Worm (Caenorhabditis elegans) whole organism, late embryonic: ENCODE data around the gene sqst-3.

Experiments
- F13H6.1 ChIP-seq: sonication (generic microtip); optimal IDR thresholded peaks from 2 replicates; lab custom pipeline; 2016; ENCODE audit warnings: missing genetic modification characterization, missing compliant biosample characterization
- K02D7.2 ChIP-seq: sonication (generic microtip); optimal IDR thresholded peaks from 2 replicates; lab custom pipeline; 2017; ENCODE audit warnings: mild to moderate bottlenecking, missing genetic modification characterization, missing compliant biosample characterization
- K09A11.1 ChIP-seq: sonication (generic microtip); optimal IDR thresholded peaks from 2 replicates; lab custom pipeline; 2017; ENCODE audit warnings: antibody characterized with exemption, mild to moderate bottlenecking, missing genetic modification characterization, missing compliant biosample characterization; ENCODE audit not compliant: insufficient read depth
- T23F11.4 ChIP-seq: fragments of 200-800 bp; sonication (Bioruptor generic); optimal IDR thresholded peaks from 2 replicates; lab custom pipeline; 2018; ENCODE audit warnings: mild to moderate bottlenecking, missing genetic modification characterization, missing compliant biosample characterization
- Y22D7AL.16 ChIP-seq: sonication (generic microtip); optimal IDR thresholded peaks from 2 replicates; lab custom pipeline; 2016; ENCODE audit warnings: missing genetic modification characterization, missing compliant biosample characterization
- ahr-1 ChIP-seq: sonication (generic microtip); optimal IDR thresholded peaks from 2 replicates; lab custom pipeline; 2016; ENCODE audit warnings: missing genetic modification characterization, missing compliant biosample characterization
- ceh-14 ChIP-seq: sonication (generic microtip); optimal IDR thresholded peaks from 2 replicates; lab custom pipeline; 2016; ENCODE audit warnings: missing genotype, missing genetic modification characterization, missing compliant biosample characterization
- ceh-18 ChIP-seq: sonication (generic microtip); optimal IDR thresholded peaks from 2 replicates; lab custom pipeline; 2016; ENCODE audit warnings: missing genetic modification characterization, missing compliant biosample characterization
- ceh-2 ChIP-seq: sonication (generic microtip); optimal IDR thresholded peaks from 2 replicates; lab custom pipeline; 2016; ENCODE audit warnings: missing genotype, missing genetic modification characterization, missing compliant biosample characterization
- ceh-24 ChIP-seq: sonication (generic microtip); optimal IDR thresholded peaks from 2 replicates; lab custom pipeline; 2016; ENCODE audit warnings: mild to moderate bottlenecking, missing genetic modification characterization, missing compliant biosample characterization
- ceh-30 ChIP-seq: fragments of 150-350 bp; optimal IDR thresholded peaks from 2 replicates; lab custom pipeline; 2014; ENCODE audit warnings: missing biosample characterization, missing genetic modification characterization
- ceh-45 ChIP-seq: fragments of 200-800 bp; sonication (Bioruptor generic); IDR thresholded peaks from 2 replicates; pipeline ENCODE4 v1.3.6; 2022; ENCODE audit warnings: missing genetic modification reagents, missing genetic modification characterization, missing compliant biosample characterization
- ceh-6 ChIP-seq: fragments of 200-800 bp; sonication (Bioruptor generic); optimal IDR thresholded peaks from 2 replicates; lab custom pipeline; 2018; ENCODE audit warnings: mild to moderate bottlenecking, missing genetic modification characterization, missing compliant biosample characterization
- ceh-9 ChIP-seq: sonication (generic microtip); optimal IDR thresholded peaks from 2 replicates; lab custom pipeline; 2016; ENCODE audit warnings: mild to moderate bottlenecking, missing genetic modification characterization, inconsistent platforms, missing compliant biosample characterization
- dve-1 ChIP-seq: sonication (generic microtip); optimal IDR thresholded peaks from 2 replicates; lab custom pipeline; 2017; ENCODE audit warnings: antibody characterized with exemption, mild to moderate bottlenecking, missing genetic modification characterization, missing compliant biosample characterization
- elt-2 ChIP-seq: sonication (generic microtip); optimal IDR thresholded peaks from 2 replicates; lab custom pipeline; 2016; ENCODE audit warnings: missing genetic modification reagents, missing genetic modification characterization, missing compliant biosample characterization
- elt-4 ChIP-seq: sonication (generic microtip); optimal IDR thresholded peaks from 2 replicates; lab custom pipeline; 2016; ENCODE audit warnings: missing genetic modification characterization, missing compliant biosample characterization
- eyg-1 ChIP-seq: sonication (generic microtip); optimal IDR thresholded peaks from 2 replicates; lab custom pipeline; 2016; ENCODE audit warnings: missing genotype, missing genetic modification characterization, missing compliant biosample characterization
- gmeb-2 ChIP-seq: sonication (generic microtip); optimal IDR thresholded peaks from 2 replicates; lab custom pipeline; 2016; ENCODE audit warnings: missing genetic modification characterization, inconsistent platforms, missing compliant biosample characterization
- hlh-30 ChIP-seq: sonication (generic microtip); optimal IDR thresholded peaks from 2 replicates; lab custom pipeline; 2017; ENCODE audit warnings: antibody characterized with exemption, missing genetic modification characterization, missing compliant biosample characterization; ENCODE audit not compliant: insufficient read depth
- hlh-8 ChIP-seq: sonication (generic microtip); optimal IDR thresholded peaks from 2 replicates; lab custom pipeline; 2016; ENCODE audit warnings: missing genotype, missing genetic modification characterization, missing compliant biosample characterization
- lim-6 ChIP-seq: sonication (generic microtip); optimal IDR thresholded peaks from 2 replicates; lab custom pipeline; 2016; ENCODE audit warnings: missing genetic modification characterization, missing compliant biosample characterization
- lin-11 ChIP-seq: fragments of 200-800 bp; sonication (Bioruptor generic); optimal IDR thresholded peaks from 2 replicates; lab custom pipeline; 2018; ENCODE audit warnings: mild to moderate bottlenecking, missing genetic modification characterization, missing compliant biosample characterization
- madf-2 ChIP-seq: sonication (generic microtip); optimal IDR thresholded peaks from 2 replicates; lab custom pipeline; 2017; ENCODE audit warnings: missing genetic modification characterization, missing compliant biosample characterization
- nhr-11 ChIP-seq: fragments of 150-350 bp; optimal IDR thresholded peaks from 2 replicates; lab custom pipeline; 2014; ENCODE audit warnings: missing biosample characterization, missing genetic modification characterization
- nhr-232 ChIP-seq: sonication (generic microtip); optimal IDR thresholded peaks from 2 replicates; lab custom pipeline; 2016; ENCODE audit warnings: missing genetic modification characterization, missing compliant biosample characterization
- pag-3 ChIP-seq: sonication (generic microtip); optimal IDR thresholded peaks from 2 replicates; lab custom pipeline; 2016; ENCODE audit warnings: missing compliant biosample characterization, missing genetic modification characterization, borderline replicate concordance
- pat-9 ChIP-seq: fragments of 200-800 bp; sonication (Bioruptor generic); optimal IDR thresholded peaks from 2 replicates; lab custom pipeline; 2018; ENCODE audit warnings: mild to moderate bottlenecking, missing genetic modification characterization, moderate library complexity, missing compliant biosample characterization
- pax-1 ChIP-seq: fragments of 150-350 bp; optimal IDR thresholded peaks from 2 replicates; lab custom pipeline; 2014; ENCODE audit warnings: missing biosample characterization, missing genetic modification characterization
- pha-2 ChIP-seq: sonication (generic microtip); optimal IDR thresholded peaks from 2 replicates; lab custom pipeline; 2017; ENCODE audit warnings: mild to moderate bottlenecking, missing genetic modification characterization, missing compliant biosample characterization
- sdc-2 ChIP-seq: sonication (generic microtip); optimal IDR thresholded peaks from 2 replicates; lab custom pipeline; 2016; ENCODE audit warnings: missing genotype, missing genetic modification characterization, missing compliant biosample characterization
- syd-9 ChIP-seq: sonication (generic microtip); optimal IDR thresholded peaks from 2 replicates; lab custom pipeline; 2016; ENCODE audit warnings: mild to moderate bottlenecking, missing genetic modification characterization, moderate library complexity, missing compliant biosample characterization
- tbx-2 ChIP-seq: sonication (generic microtip); optimal IDR thresholded peaks from 2 replicates; lab custom pipeline; 2016; ENCODE audit warnings: missing genetic modification characterization, missing compliant biosample characterization
- tbx-7 ChIP-seq: sonication (generic microtip); optimal IDR thresholded peaks from 2 replicates; lab custom pipeline; 2016; ENCODE audit warnings: missing genotype, missing genetic modification characterization, missing compliant biosample characterization
- ttx-3 ChIP-seq: sonication (generic microtip); optimal IDR thresholded peaks from 2 replicates; lab custom pipeline; 2016; ENCODE audit warnings: missing genetic modification reagents, missing genetic modification characterization, missing compliant biosample characterization
- unc-3 ChIP-seq, 2 experiments: fragments of 200-800 bp in 1 of 2; sonication (Bioruptor generic) in 1 of 2; sonication (generic microtip) in 1 of 2; conservative IDR thresholded peaks in 1 of 2; optimal IDR thresholded peaks in 1 of 2; 2 replicates each; pipeline versions ENCODE4 v1.3.6 to Lab custom; 2016 to 2022; ENCODE audit warnings: missing compliant biosample characterization in 2 of 2, missing genetic modification characterization in 2 of 2, missing genetic modification reagents in 1 of 2
- unc-42 ChIP-seq: sonication (generic microtip); optimal IDR thresholded peaks from 2 replicates; lab custom pipeline; 2016; ENCODE audit warnings: missing genotype, missing genetic modification characterization, missing compliant biosample characterization
- zip-5 ChIP-seq: sonication (generic microtip); optimal IDR thresholded peaks from 2 replicates; lab custom pipeline; 2016; ENCODE audit warnings: missing genetic modification characterization, missing compliant biosample characterization

sqst-3 gene

DNA sequence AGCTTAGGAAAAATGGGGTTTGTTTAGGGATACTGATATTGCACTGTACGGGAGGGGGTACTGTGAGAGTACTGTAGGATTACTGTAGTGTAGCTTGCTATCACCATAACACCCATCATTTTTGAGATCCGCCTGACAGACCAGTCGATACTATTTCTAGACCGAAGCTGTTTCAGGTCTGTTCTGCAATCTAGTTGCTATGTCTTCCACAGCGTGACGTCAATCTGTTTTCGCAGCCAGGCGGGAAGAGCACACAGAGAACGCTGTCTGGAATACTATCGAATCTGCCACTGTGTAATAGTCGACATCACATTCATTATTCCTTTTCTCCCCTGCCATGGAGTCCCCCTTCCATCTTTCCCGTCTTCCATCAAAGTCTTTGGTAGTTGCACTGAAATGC is 21.3 kb downstream of the sqst-3 start, which contains the start of gene F21D9.11:
TSS of gene F21D9.11 (plus strand) at position 301 of the 400 bp plus-strand sequence.
- TF ChIP-seq eyg-1 (no peak), Y22D7AL.16 (no peak), F13H6.1 (tag; lab: Kevin White, UChicago) (no peak), ceh-24 (tag; lab: Kevin White, UChicago) (no peak), elt-4 (no peak), lim-6 (tag; lab: Kevin White, UChicago) (no peak), nhr-232 (tag; lab: Kevin White, UChicago) (no peak), madf-2 (no peak), ceh-2 (no peak), ttx-3 (tag; lab: Kevin White, UChicago) (no peak), pha-2 (tag; lab: Kevin White, UChicago) (no peak), syd-9 (tag; lab: Kevin White, UChicago) (no peak), zip-5 (tag; lab: Kevin White, UChicago) (no peak), K02D7.2 (tag; lab: Kevin White, UChicago) (no peak), pat-9 (no peak)

DNA sequence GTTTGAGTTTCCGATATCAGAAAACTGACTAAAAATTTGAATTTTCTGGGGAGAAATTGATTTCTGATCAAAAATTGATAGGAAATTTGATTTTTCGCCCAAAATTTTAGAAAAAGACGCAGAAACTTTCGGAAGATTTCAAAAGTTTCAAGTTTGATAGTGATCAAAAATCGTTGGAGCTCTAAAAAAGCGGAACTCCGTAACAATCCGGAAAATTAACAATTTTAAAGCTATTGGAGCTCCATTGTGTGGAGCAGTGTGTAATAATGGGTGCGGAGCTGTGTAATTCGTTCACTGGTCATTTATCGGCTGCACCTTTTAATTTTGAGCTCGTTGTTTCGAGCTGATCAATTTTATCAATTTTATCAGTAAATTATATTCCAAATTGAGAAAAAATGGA is 22.9 kb downstream of the sqst-3 start, which contains the start of gene F21D9.4:
TSS of gene F21D9.4 (plus strand) at position 301 of the 400 bp plus-strand sequence.
- no peak for TF ChIP-seq tbx-2
- no peak for TF ChIP-seq pha-2 (tag; lab: Kevin White, UChicago)
- TF ChIP-seq hlh-8 (tag; lab: Kevin White, UChicago) = no peak
- no peak for TF ChIP-seq ceh-6 (GFP tag; lab: Kevin White, UChicago)

ce11 chrV:19257653-19258052 is 27.1 kb downstream of the sqst-3 start, which contains the start of gene F21D9.3:
F21D9.3 (minus strand) TSS chrV:19257753.
- TF ChIP-seq ceh-2 (no peak), ceh-45 (no peak), ceh-14 (tag; lab: Kevin White, UChicago) (no peak), Y22D7AL.16 (no peak), unc-3 (GFP tag; conservative IDR thresholded peaks at IDR 0.05; lab: Robert Waterston, UW) (no peak), unc-3 (tag; optimal IDR thresholded peaks at IDR 0.05; lab: Kevin White, UChicago) (no peak), ceh-30 (tag; lab: Kevin White, UChicago) (no peak), ceh-18 (tag; lab: Kevin White, UChicago) (no peak), ceh-9 (no peak), pat-9 (no peak), hlh-30 (no peak), T23F11.4 (GFP tag; lab: Kevin White, UChicago) (no peak), F13H6.1 (tag; lab: Kevin White, UChicago) (no peak), tbx-7 (tag; lab: Kevin White, UChicago) (no peak), pag-3 (tag; lab: Kevin White, UChicago) (no peak), lin-11 (tag; lab: Kevin White, UChicago) (no peak), tbx-2 (no peak), pax-1 (tag; lab: Kevin White, UChicago) (no peak), dve-1 (no peak), elt-2 (tag; lab: Kevin White, UChicago) (no peak), unc-42 (tag; lab: Kevin White, UChicago) (no peak)

ce11 chrV:19259403-19259802 is 28.8 kb downstream of the sqst-3 start:
- TF ChIP-seq sdc-2 (no peak), gmeb-2 (no peak), ttx-3 (tag; lab: Kevin White, UChicago) (no peak), ahr-1 (no peak), madf-2 (no peak), ceh-14 (tag; lab: Kevin White, UChicago) (no peak), pag-3 (tag; lab: Kevin White, UChicago) (no peak), hlh-8 (tag; lab: Kevin White, UChicago) (no peak), dve-1 (no peak), nhr-11 (no peak), K09A11.1 (no peak)
